Fruit fly (Drosophila melanogaster): ENCODE data around the gene CG33493.
A peak's percentile ranks its signal among the peaks of the same experiment; 100 is the strongest.

The CG33493 gene

DNA sequence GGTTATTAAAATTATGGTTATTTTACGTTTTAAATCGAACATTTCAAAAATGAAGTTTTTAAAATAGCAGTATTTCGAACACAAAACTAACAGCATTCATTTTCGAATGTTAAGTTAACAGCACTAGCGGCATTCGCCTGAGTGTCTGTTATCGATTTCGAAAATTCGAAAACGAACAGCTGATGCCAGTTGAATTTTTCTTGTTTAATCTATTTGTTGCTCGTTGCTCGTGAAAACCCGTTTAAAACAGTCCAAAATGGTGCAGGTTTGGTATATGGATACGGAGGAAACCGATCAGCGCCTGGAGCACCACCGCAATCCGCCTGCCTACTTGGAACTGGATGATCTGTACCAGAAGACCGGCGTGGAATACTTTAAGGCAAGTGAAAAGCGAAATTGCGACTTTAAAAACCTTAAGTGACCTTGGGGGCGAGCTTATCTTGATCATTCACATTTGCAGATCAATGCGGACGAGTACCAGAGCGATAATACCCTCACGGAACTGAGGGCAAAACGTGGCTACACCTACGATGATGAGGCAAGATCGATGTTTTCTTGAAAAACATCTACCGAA, 29.7 kb downstream of the CG33493 start, which contains the start of gene Adi1:
Adi1 (plus strand) TSS at position 187 of the 574 bp plus-strand sequence.
- TF ChIP-seq CG1620 (GFP tag; optimal IDR thresholded peaks at IDR 0.05) = no peak
- TF ChIP-seq tj (GFP tag; optimal IDR thresholded peaks at IDR 0.05) = no peak
- peak; percentile 33 for TF ChIP-seq bab1 (GFP tag; optimal IDR thresholded peaks at IDR 0.05)
- TF ChIP-seq Mnt (GFP tag; optimal IDR thresholded peaks at IDR 0.05) = no peak
- TF ChIP-seq cic (GFP tag; optimal IDR thresholded peaks at IDR 0.05) = no peak

DNA sequence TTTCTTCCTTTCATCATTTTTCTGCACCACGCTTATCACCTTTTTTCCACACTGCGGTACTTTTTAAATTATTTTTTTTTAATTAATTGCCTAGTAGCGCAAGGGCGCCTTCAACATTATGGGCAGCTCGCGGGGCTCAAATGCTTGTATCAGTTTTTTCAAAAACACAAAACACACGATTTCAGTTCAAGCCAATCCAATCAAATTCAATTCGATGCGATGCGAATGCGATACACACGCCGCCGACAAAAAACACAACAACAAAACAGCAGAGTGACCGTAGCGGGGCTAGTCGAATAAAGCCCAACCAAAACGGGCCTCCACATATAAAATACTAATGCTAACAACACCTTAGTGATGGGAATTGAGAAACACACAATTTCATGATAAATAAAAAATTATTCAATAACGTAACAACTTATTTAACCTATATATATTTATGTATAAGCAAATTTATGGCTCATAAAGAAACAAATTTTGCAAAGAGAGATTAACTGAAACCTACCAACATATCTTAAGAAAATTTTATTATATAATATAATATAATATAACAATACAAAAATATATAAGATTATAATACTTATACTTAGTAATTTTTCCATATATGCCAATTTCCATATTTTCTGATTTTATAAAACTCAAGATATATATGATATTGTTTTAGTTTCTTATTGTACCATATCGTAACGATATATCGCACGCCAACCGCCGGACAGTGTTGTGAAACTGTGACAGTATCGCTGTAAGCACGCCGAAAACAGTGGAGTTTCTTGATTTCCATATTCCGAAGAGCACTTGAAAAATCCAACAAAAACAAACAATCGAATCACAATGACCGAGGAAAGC, 32.0 kb downstream of the CG33493 start, which contains the start of the genes CG32066 and CG8003:
CG32066 (minus strand) TSS at position 270 of the 846 bp plus-strand sequence.
CG8003 (plus strand) TSS at position 732 of the 846 bp plus-strand sequence.
- TF ChIP-seq cnc (optimal IDR thresholded peaks at IDR 0.05) (no peak), cic (GFP tag; optimal IDR thresholded peaks at IDR 0.05) (peak; percentile 31), kay (GFP tag; ENCODE audit: borderline replicate concordance) (no peak), CG7101 (tag; optimal IDR thresholded peaks at IDR 0.05) (peak; percentile 69), Clk (GFP tag; optimal IDR thresholded peaks at IDR 0.05) (no peak), CG14711 (tag; optimal IDR thresholded peaks at IDR 0.05) (no peak), CG5204 (GFP tag; optimal IDR thresholded peaks at IDR 0.05) (no peak), Crg-1 (GFP tag; optimal IDR thresholded peaks at IDR 0.05) (peak; percentile 13), ovo (GFP tag; optimal IDR thresholded peaks at IDR 0.05) (peak; percentile 7), Hr96 (GFP tag; optimal IDR thresholded peaks at IDR 0.05) (no peak), pad (GFP tag; optimal IDR thresholded peaks at IDR 0.05) (peak; percentile 42), CG1620 (GFP tag; optimal IDR thresholded peaks at IDR 0.05) (peak; percentile 42), CG33017 (tag; optimal IDR thresholded peaks at IDR 0.05) (no peak), toe (GFP tag; optimal IDR thresholded peaks at IDR 0.05) (no peak), CG11617 (GFP tag; optimal IDR thresholded peaks at IDR 0.05) (peak; percentile 41), CG7045 (GFP tag; optimal IDR thresholded peaks at IDR 0.05) (peak; percentile 34), Mnt (GFP tag; optimal IDR thresholded peaks at IDR 0.05) (peak; percentile 68), bab1 (GFP tag; optimal IDR thresholded peaks at IDR 0.05) (peak; percentile 55), CG12768 (GFP tag; optimal IDR thresholded peaks at IDR 0.05) (peak; percentile 32), tj (GFP tag; optimal IDR thresholded peaks at IDR 0.05) (peak; percentile 81)

DNA sequence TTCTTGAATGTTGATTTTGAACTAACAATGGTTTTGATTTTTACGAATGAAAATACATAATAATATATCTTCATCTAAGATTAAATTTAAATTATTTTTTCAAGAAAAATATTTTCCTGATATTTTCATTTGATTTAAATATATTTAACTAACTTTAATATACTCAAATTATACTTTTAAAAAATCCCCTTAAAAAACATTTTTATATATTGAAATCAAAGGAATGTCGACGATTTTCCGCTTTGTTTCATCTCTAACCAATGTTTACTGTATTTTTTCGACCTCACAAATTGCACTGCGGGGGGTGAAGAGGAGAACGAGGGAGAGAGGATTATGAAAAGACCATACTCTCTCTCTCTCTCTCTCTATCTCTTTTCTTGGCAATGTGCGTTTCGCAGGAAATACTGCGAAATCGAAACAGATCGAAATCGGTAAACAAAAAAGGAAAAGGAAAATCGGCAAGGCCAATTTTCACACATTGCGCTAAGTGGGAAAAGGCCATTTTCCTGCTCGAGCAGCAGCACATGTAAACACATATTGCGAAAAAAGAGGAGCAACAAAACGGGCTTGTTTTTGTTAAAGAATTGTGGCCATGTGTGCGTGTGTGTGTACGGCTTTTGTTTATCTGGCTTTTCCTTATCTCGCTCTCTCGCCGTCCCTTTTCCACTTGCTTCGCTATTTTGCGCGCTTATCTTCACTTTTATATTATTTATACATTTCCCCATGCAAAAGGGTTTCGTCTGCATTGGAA, 32.8 kb downstream of the CG33493 start:
- TF ChIP-seq cic (GFP tag; optimal IDR thresholded peaks at IDR 0.05) (no peak), CG12768 (GFP tag; optimal IDR thresholded peaks at IDR 0.05) (no peak), kay (GFP tag; ENCODE audit: borderline replicate concordance) (peak; percentile 92)

DNA sequence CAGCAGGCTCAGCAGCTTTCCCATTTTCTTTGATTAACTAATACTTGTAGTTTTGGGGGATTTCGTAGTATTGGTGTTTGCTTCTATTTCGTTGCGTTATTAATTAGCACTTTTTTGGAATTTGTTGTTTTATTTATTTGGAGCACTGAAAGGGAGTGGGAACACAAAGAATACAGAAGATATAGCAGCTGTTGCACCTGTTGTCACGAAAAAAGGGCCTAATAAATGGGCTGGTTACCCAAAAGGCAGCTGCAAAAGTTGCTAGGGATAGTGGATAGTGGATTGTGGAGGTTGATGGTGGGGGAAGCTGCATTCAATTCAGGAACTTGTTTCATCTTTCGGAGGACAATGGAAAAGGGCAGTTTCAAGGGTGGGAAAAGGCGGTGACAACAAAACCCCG, 33.4 kb downstream of the CG33493 start:
- no peak for TF ChIP-seq CG7045 (GFP tag; optimal IDR thresholded peaks at IDR 0.05)
- no peak for TF ChIP-seq tj (GFP tag; optimal IDR thresholded peaks at IDR 0.05)
- TF ChIP-seq ovo (GFP tag; optimal IDR thresholded peaks at IDR 0.05) = no peak
- no peak for TF ChIP-seq CG11617 (GFP tag; optimal IDR thresholded peaks at IDR 0.05)
- no peak for TF ChIP-seq CG33017 (tag; optimal IDR thresholded peaks at IDR 0.05)

DNA sequence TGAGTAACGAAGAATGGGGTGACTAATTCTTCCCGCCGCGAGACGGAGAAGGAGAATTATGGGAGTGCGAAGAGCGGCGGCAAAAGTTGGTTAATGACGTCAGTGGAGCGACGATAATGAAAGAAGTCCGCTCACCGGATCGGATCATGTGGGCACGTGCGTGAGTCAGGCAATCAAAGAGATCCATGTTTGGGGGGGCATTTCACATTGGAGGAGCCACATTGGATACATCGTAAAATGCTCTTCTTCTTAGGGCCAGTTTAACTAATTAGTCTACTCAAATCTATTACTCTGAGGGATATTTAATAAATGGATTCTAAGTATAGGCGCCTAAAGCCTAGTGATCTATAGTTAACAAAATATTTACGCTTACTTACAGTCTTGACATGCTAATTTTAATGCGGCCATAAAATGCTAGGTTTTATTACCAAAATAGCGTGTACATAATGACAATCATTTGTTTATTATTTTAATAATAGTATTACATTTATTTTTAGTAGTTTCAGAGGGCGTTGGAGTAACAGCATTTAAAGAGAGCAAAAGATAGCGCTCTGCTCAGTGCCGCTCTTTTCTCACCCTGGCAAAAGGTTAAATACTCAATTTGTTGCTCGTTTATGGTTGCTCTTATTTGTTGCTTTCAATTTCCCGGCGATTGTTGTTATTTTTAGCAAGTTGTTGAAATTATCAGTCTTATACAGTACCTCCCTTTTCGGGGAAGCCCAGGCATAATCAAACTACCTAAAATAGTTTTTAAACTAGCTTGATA, 34.4 kb downstream of the CG33493 start:
- TF ChIP-seq Clk (GFP tag; optimal IDR thresholded peaks at IDR 0.05) (no peak), pad (GFP tag; optimal IDR thresholded peaks at IDR 0.05) (no peak), bab1 (GFP tag; optimal IDR thresholded peaks at IDR 0.05) (no peak), toe (GFP tag; optimal IDR thresholded peaks at IDR 0.05) (no peak), Crg-1 (GFP tag; optimal IDR thresholded peaks at IDR 0.05) (no peak), cic (GFP tag; optimal IDR thresholded peaks at IDR 0.05) (no peak), ovo (GFP tag; optimal IDR thresholded peaks at IDR 0.05) (no peak), CG1620 (GFP tag; optimal IDR thresholded peaks at IDR 0.05) (no peak), Hr96 (GFP tag; optimal IDR thresholded peaks at IDR 0.05) (no peak), CG7101 (tag; optimal IDR thresholded peaks at IDR 0.05) (no peak), CG7045 (GFP tag; optimal IDR thresholded peaks at IDR 0.05) (no peak), CG33017 (tag; optimal IDR thresholded peaks at IDR 0.05) (no peak), kay (GFP tag; ENCODE audit: borderline replicate concordance) (no peak), CG5204 (GFP tag; optimal IDR thresholded peaks at IDR 0.05) (no peak)

DNA sequence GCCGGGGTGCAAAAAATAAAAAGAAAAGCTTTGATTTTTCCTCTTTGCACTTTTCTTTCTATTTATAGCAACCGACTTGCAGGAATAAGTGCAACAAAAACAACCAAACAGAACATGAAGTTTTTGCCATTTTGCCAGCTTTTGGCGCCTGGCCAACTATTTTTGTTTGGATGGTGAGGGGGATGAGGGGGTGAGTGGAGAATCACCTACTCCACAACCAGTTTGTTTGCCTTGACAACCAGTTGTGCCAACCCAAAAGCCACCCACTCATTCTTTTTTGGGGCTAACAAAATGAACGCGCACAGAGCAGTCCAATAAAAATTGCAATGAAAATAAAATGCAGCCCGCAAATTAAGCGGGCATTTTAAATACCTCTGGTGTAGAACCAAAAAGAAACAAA, 35.7 kb downstream of the CG33493 start:
- no peak for TF ChIP-seq CG7101 (tag; optimal IDR thresholded peaks at IDR 0.05)
- no peak for TF ChIP-seq CG33017 (tag; optimal IDR thresholded peaks at IDR 0.05)
- no peak for TF ChIP-seq tj (GFP tag; optimal IDR thresholded peaks at IDR 0.05)
- no peak for TF ChIP-seq cnc (optimal IDR thresholded peaks at IDR 0.05)
- no peak for TF ChIP-seq kay (GFP tag; ENCODE audit: borderline replicate concordance)
- TF ChIP-seq bab1 (GFP tag; optimal IDR thresholded peaks at IDR 0.05) = no peak
- no peak for TF ChIP-seq CG11617 (GFP tag; optimal IDR thresholded peaks at IDR 0.05)
- TF ChIP-seq ovo (GFP tag; optimal IDR thresholded peaks at IDR 0.05) = no peak
- TF ChIP-seq Mnt (GFP tag; optimal IDR thresholded peaks at IDR 0.05) = no peak
- no peak for TF ChIP-seq Hr96 (GFP tag; optimal IDR thresholded peaks at IDR 0.05)
- no peak for TF ChIP-seq Crg-1 (GFP tag; optimal IDR thresholded peaks at IDR 0.05)
- no peak for TF ChIP-seq CG12768 (GFP tag; optimal IDR thresholded peaks at IDR 0.05)
